Worm (Caenorhabditis elegans) whole organism, late embryonic: ENCODE results near the gene srw-73.
A peak's percentile ranks its signal among the peaks of the same experiment; 100 is the strongest.

Experiments used
- C08G9.2 ChIP-seq: sonication (generic microtip); optimal IDR thresholded peaks from 2 replicates; lab custom pipeline; 2016; ENCODE audit warnings: mild to moderate bottlenecking, missing genetic modification characterization, moderate library complexity, missing compliant biosample characterization
- F13H6.1 ChIP-seq: sonication (generic microtip); optimal IDR thresholded peaks from 2 replicates; lab custom pipeline; 2016; ENCODE audit warnings: missing genetic modification characterization, missing compliant biosample characterization
- K09A11.1 ChIP-seq: sonication (generic microtip); optimal IDR thresholded peaks from 2 replicates; lab custom pipeline; 2017; ENCODE audit warnings: antibody characterized with exemption, mild to moderate bottlenecking, missing genetic modification characterization, missing compliant biosample characterization; ENCODE audit not compliant: insufficient read depth
- Y22D7AL.16 ChIP-seq: sonication (generic microtip); optimal IDR thresholded peaks from 2 replicates; lab custom pipeline; 2016; ENCODE audit warnings: missing genetic modification characterization, missing compliant biosample characterization
- ahr-1 ChIP-seq: sonication (generic microtip); optimal IDR thresholded peaks from 2 replicates; lab custom pipeline; 2016; ENCODE audit warnings: missing genetic modification characterization, missing compliant biosample characterization
- ama-1 ChIP-seq: fragments of 150-350 bp; optimal IDR thresholded peaks from 2 replicates; lab custom pipeline; 2014
- ceh-14 ChIP-seq: sonication (generic microtip); optimal IDR thresholded peaks from 2 replicates; lab custom pipeline; 2016; ENCODE audit warnings: missing genotype, missing genetic modification characterization, missing compliant biosample characterization
- ceh-2 ChIP-seq: sonication (generic microtip); optimal IDR thresholded peaks from 2 replicates; lab custom pipeline; 2016; ENCODE audit warnings: missing genotype, missing genetic modification characterization, missing compliant biosample characterization
- ceh-22 ChIP-seq: sonication (generic microtip); optimal IDR thresholded peaks from 2 replicates; lab custom pipeline; 2017; ENCODE audit warnings: missing biosample characterization, missing genetic modification characterization
- ceh-31 ChIP-seq: sonication (generic microtip); optimal IDR thresholded peaks from 2 replicates; lab custom pipeline; 2016; ENCODE audit warnings: missing genetic modification characterization, missing compliant biosample characterization
- che-1 ChIP-seq: sonication (generic microtip); optimal IDR thresholded peaks from 2 replicates; lab custom pipeline; 2016; ENCODE audit warnings: mild to moderate bottlenecking, missing genetic modification characterization, missing compliant biosample characterization
- dve-1 ChIP-seq: sonication (generic microtip); optimal IDR thresholded peaks from 2 replicates; lab custom pipeline; 2017; ENCODE audit warnings: antibody characterized with exemption, mild to moderate bottlenecking, missing genetic modification characterization, missing compliant biosample characterization
- elt-2 ChIP-seq: sonication (generic microtip); optimal IDR thresholded peaks from 2 replicates; lab custom pipeline; 2016; ENCODE audit warnings: missing genetic modification reagents, missing genetic modification characterization, missing compliant biosample characterization
- ets-4 ChIP-seq: sonication (generic microtip); optimal IDR thresholded peaks from 2 replicates; lab custom pipeline; 2016; ENCODE audit warnings: missing genetic modification characterization, missing compliant biosample characterization
- hlh-6 ChIP-seq: sonication (generic microtip); optimal IDR thresholded peaks from 2 replicates; lab custom pipeline; 2016; ENCODE audit warnings: missing genotype, missing genetic modification characterization, missing compliant biosample characterization
- hlh-8 ChIP-seq: sonication (generic microtip); optimal IDR thresholded peaks from 2 replicates; lab custom pipeline; 2016; ENCODE audit warnings: missing genotype, missing genetic modification characterization, missing compliant biosample characterization
- madf-2 ChIP-seq: sonication (generic microtip); optimal IDR thresholded peaks from 2 replicates; lab custom pipeline; 2017; ENCODE audit warnings: missing genetic modification characterization, missing compliant biosample characterization
- nhr-232 ChIP-seq: sonication (generic microtip); optimal IDR thresholded peaks from 2 replicates; lab custom pipeline; 2016; ENCODE audit warnings: missing genetic modification characterization, missing compliant biosample characterization
- odd-2 ChIP-seq: sonication (generic microtip); optimal IDR thresholded peaks from 2 replicates; lab custom pipeline; 2017; ENCODE audit warnings: antibody characterized with exemption, mild to moderate bottlenecking, missing genetic modification characterization, missing compliant biosample characterization
- pag-3 ChIP-seq: sonication (generic microtip); optimal IDR thresholded peaks from 2 replicates; lab custom pipeline; 2016; ENCODE audit warnings: missing compliant biosample characterization, missing genetic modification characterization, borderline replicate concordance
- pat-9 ChIP-seq: fragments of 200-800 bp; sonication (Bioruptor generic); optimal IDR thresholded peaks from 2 replicates; lab custom pipeline; 2018; ENCODE audit warnings: mild to moderate bottlenecking, missing genetic modification characterization, moderate library complexity, missing compliant biosample characterization
- pax-1 ChIP-seq: fragments of 150-350 bp; optimal IDR thresholded peaks from 2 replicates; lab custom pipeline; 2014; ENCODE audit warnings: missing biosample characterization, missing genetic modification characterization
- sdc-2 ChIP-seq: sonication (generic microtip); optimal IDR thresholded peaks from 2 replicates; lab custom pipeline; 2016; ENCODE audit warnings: missing genotype, missing genetic modification characterization, missing compliant biosample characterization
- sox-4 ChIP-seq: sonication (generic microtip); optimal IDR thresholded peaks from 2 replicates; lab custom pipeline; 2017; ENCODE audit warnings: mild to moderate bottlenecking, missing genetic modification characterization, inconsistent platforms, missing compliant biosample characterization
- tbx-2 ChIP-seq: sonication (generic microtip); optimal IDR thresholded peaks from 2 replicates; lab custom pipeline; 2016; ENCODE audit warnings: missing genetic modification characterization, missing compliant biosample characterization
- tbx-7 ChIP-seq: sonication (generic microtip); optimal IDR thresholded peaks from 2 replicates; lab custom pipeline; 2016; ENCODE audit warnings: missing genotype, missing genetic modification characterization, missing compliant biosample characterization
- unc-3 ChIP-seq, 2 experiments: fragments of 200-800 bp in 1 of 2; sonication (Bioruptor generic) in 1 of 2; sonication (generic microtip) in 1 of 2; conservative IDR thresholded peaks in 1 of 2; optimal IDR thresholded peaks in 1 of 2; 2 replicates each; pipeline versions ENCODE4 v1.3.6 to Lab custom; 2016 to 2022; ENCODE audit warnings: missing compliant biosample characterization in 2 of 2, missing genetic modification characterization in 2 of 2, missing genetic modification reagents in 1 of 2
- unc-42 ChIP-seq: sonication (generic microtip); optimal IDR thresholded peaks from 2 replicates; lab custom pipeline; 2016; ENCODE audit warnings: missing genotype, missing genetic modification characterization, missing compliant biosample characterization
- unc-55 ChIP-seq: sonication (generic microtip); optimal IDR thresholded peaks from 2 replicates; lab custom pipeline; 2017; ENCODE audit warnings: missing biosample characterization, missing genetic modification reagents, missing genetic modification characterization
- unc-86 ChIP-seq: sonication (generic microtip); optimal IDR thresholded peaks from 2 replicates; lab custom pipeline; 2016; ENCODE audit warnings: missing genetic modification characterization, missing compliant biosample characterization
- zip-5 ChIP-seq: sonication (generic microtip); optimal IDR thresholded peaks from 2 replicates; lab custom pipeline; 2016; ENCODE audit warnings: missing genetic modification characterization, missing compliant biosample characterization
- ztf-16 ChIP-seq: sonication (generic microtip); optimal IDR thresholded peaks from 2 replicates; lab custom pipeline; 2017; ENCODE audit warnings: missing genetic modification characterization, missing compliant biosample characterization

srw-73 gene

DNA sequence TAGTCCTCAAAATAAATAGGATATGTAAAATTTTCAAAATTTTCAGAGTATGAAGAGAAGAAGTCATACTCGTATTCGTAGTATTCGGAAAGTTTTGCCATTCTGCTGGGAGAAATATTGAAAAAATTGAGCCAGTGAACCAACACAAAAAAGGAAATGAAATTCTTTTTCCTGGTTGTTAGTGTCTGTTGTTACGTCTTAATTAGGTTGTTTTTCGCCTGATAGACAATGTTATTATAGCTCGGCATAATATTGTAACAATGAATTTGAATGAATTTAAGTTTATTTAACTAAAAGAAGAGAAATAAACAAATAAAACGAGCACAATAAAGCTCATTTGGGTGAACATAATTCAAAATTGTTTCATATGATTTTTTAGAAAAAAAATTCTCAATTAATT is at the start of gene srw-73:
TSS of gene srw-73 (minus strand) at position 101 of the 400 bp plus-strand sequence.
- TF ChIP-seq unc-42 (tag; lab: Kevin White, UChicago) (no peak), K09A11.1 (tag; lab: Kevin White, UChicago) (no peak), pag-3 (tag; lab: Kevin White, UChicago) (no peak), pax-1 (tag; lab: Kevin White, UChicago) (no peak), unc-3 (GFP tag; conservative IDR thresholded peaks at IDR 0.05; lab: Robert Waterston, UW) (no peak), unc-3 (tag; optimal IDR thresholded peaks at IDR 0.05; lab: Kevin White, UChicago) (no peak), dve-1 (tag; lab: Kevin White, UChicago) (no peak), ceh-14 (tag; lab: Kevin White, UChicago) (no peak), ceh-22 (tag; lab: Kevin White, UChicago) (no peak), che-1 (tag; lab: Kevin White, UChicago) (no peak), ama-1 (lab: Kevin White, UChicago) (no peak), nhr-232 (no peak), tbx-2 (tag; lab: Kevin White, UChicago) (no peak), sox-4 (tag; lab: Kevin White, UChicago) (no peak), C08G9.2 (tag; lab: Kevin White, UChicago) (no peak), zip-5 (tag; lab: Kevin White, UChicago) (no peak), hlh-6 (tag; lab: Kevin White, UChicago) (no peak), unc-55 (GFP tag; lab: Kevin White, UChicago) (no peak)

DNA sequence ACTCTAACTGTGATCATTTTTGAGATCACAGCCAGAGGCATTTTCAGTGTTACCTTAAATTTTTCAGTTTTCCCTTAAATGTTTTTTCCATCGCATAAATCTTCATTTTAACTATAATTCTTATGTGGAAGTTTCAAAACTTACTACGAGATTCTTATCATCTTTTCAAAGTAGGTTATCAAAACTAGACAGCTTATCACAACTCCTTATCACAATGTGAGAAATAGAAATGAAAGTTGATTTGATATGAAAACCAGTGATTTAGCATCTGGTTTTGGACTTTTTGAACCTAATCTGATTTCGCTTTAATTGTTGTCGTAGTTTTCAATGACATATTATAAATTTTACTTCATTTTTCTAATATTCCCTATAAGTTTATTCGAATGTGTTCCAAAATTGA is 47.6 kb upstream of the srw-73 start, which contains the start of gene mltn-11:
TSS of gene mltn-11 (plus strand) at position 276 of the 400 bp plus-strand sequence.
- TF ChIP-seq ceh-2 (tag; lab: Kevin White, UChicago) (no peak), elt-2 (tag; lab: Kevin White, UChicago) (peak; percentile 76), unc-55 (GFP tag; lab: Kevin White, UChicago) (no peak)

DNA sequence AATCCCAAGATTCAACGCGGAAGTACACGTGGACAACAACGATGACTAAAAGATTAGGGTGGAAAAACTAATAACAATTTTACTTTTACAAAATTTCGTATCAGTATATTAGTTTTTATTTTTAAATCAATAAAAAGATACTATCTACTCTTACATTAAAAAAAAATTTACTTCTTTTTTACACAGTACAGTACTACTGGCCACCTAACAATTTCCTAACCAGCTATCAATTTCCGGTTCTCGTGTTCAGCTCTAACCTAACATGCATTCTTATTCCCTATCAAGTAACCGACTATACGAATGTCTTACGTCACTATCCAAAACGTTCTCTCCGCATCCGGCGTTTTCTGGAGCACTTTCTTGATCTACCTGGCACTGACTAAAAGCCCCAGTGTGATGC is 41.3 kb upstream of the srw-73 start, which contains the start of gene srd-21:
TSS of gene srd-21 (plus strand) at position 301 of the 400 bp plus-strand sequence.
- TF ChIP-seq sdc-2 (tag; lab: Kevin White, UChicago) (no peak), Y22D7AL.16 (no peak), unc-86 (tag; lab: Kevin White, UChicago) (no peak), ahr-1 (no peak), nhr-232 (no peak), hlh-8 (tag; lab: Kevin White, UChicago) (no peak), ceh-31 (tag; lab: Kevin White, UChicago) (no peak), tbx-7 (tag; lab: Kevin White, UChicago) (no peak), odd-2 (no peak), ama-1 (lab: Kevin White, UChicago) (no peak), madf-2 (no peak), pat-9 (no peak), ets-4 (tag; lab: Kevin White, UChicago) (no peak), ztf-16 (tag; lab: Kevin White, UChicago) (no peak), elt-2 (tag; lab: Kevin White, UChicago) (no peak), C08G9.2 (tag; lab: Kevin White, UChicago) (no peak)

DNA sequence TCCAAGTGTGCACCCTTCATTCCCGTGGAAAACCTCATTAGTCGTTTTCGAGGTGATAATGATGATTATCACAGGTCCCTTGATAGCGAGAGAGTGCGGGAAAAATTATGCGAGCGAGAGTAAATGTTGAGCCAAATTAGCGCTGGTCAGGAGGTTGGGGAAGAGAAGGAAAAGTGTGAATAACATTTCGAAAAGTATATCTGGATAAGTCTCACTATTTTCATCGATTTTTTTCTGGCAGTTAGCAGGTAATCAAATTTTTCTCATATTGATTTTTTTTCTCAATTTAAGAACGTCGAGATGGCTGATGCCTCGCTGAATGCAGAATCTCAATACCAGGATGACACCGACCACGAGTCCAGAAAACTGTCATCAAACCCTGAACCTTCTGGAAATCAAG is 40.7 kb upstream of the srw-73 start, which contains the start of gene W06G6.2:
TSS of gene W06G6.2 (plus strand) at position 301 of the 400 bp plus-strand sequence.
- peak; percentile 62 for TF ChIP-seq sdc-2 (tag; lab: Kevin White, UChicago)
- TF ChIP-seq F13H6.1 (tag; lab: Kevin White, UChicago), result no peak

DNA sequence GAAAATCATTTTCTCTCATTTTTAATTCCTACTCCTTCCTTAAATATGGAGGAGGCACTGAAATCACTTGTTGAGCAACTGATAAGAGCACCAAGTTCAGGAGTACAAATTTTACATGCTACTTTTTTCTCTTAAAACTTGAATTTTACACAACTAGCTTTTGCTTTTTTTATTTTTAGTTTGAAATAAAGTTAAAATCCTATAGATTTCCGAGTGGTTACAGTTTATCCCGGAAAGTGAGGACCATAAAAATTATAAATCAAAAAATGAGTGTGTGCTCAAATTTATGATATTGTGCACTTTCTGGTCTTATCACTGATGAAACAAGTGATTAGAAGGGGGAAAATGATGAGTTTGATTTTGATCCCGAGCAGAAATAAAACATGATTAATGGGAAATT is 39.6 kb upstream of the srw-73 start, which contains the start of gene oac-53:
TSS of gene oac-53 (minus strand) at position 9 of the 400 bp plus-strand sequence.
- peak; percentile 32 for TF ChIP-seq elt-2 (tag; lab: Kevin White, UChicago)
- TF ChIP-seq unc-42 (tag; lab: Kevin White, UChicago), result no peak
